Worm (Caenorhabditis elegans) whole organism, L1 larva: ENCODE results near the gene penr-1.

Source experiments
- ama-1 ChIP-seq: fragments of 150-350 bp; optimal IDR thresholded peaks from 2 replicates; lab custom pipeline; 2014
- egl-27 ChIP-seq, 2 experiments: fragments of 150-350 bp in 1 of 2; sonication (generic microtip); optimal IDR thresholded peaks; 3 replicates each; lab custom pipeline; 2017 to 2018; ENCODE audit warnings: missing biosample characterization in 2 of 2, missing genetic modification characterization in 2 of 2, missing genetic modification reagents in 2 of 2
- jun-1 ChIP-seq: fragments of 150-350 bp; optimal IDR thresholded peaks from 2 replicates; lab custom pipeline; 2014; ENCODE audit warnings: missing biosample characterization, missing genetic modification reagents, missing genetic modification characterization
- mep-1 ChIP-seq: fragments of 150-350 bp; optimal IDR thresholded peaks from 2 replicates; lab custom pipeline; 2014; ENCODE audit warnings: missing biosample characterization, missing genetic modification characterization
- nhr-11 ChIP-seq: fragments of 150-350 bp; optimal IDR thresholded peaks from 2 replicates; lab custom pipeline; 2014; ENCODE audit warnings: missing biosample characterization, missing genetic modification characterization
- nhr-237 ChIP-seq: fragments of 150-350 bp; optimal IDR thresholded peaks from 2 replicates; lab custom pipeline; 2014; ENCODE audit warnings: missing biosample characterization, missing genetic modification characterization
- skn-1 ChIP-seq: fragments of 150-350 bp; optimal IDR thresholded peaks from 2 replicates; lab custom pipeline; 2014; ENCODE audit warnings: missing biosample characterization, missing genetic modification characterization
- sptf-1 ChIP-seq: fragments of 150-350 bp; optimal IDR thresholded peaks from 2 replicates; lab custom pipeline; 2014; ENCODE audit warnings: missing biosample characterization, missing genetic modification characterization
- unc-130 ChIP-seq: fragments of 150-350 bp; optimal IDR thresholded peaks from 2 replicates; lab custom pipeline; 2017; ENCODE audit warnings: missing biosample characterization, missing genetic modification characterization, inconsistent platforms

DNA sequence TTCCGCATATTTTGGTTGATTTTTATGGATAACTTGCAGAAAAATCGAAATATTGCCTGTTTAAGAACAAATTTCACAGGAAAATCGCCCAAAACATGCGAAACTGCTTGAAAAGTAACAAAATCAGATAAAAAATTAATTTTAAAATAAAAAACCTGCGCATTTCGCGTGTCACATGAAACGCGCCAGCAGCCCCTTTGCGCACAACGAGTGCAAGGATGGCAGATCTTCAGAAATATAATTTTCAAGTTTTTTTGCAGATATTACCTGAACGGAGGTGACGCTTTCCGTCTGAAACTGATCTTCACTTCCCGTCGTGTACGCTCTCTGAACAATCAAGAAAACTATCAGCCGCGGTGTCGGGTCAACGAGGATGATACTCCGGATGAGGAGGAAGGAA is 5.7 kb downstream of the penr-1 start:
- TF ChIP-seq unc-130 (tag; lab: Kevin White, UChicago), result no peak
- no peak for TF ChIP-seq sptf-1
- TF ChIP-seq mep-1 (tag; lab: Kevin White, UChicago), result peak; percentile 75
- peak; percentile 21 for TF ChIP-seq jun-1
- no peak for TF ChIP-seq nhr-11
- peak; percentile 35 for TF ChIP-seq skn-1 (tag; lab: Kevin White, UChicago)
- no peak for TF ChIP-seq ama-1 (lab: Kevin White, UChicago)
- no peak for TF ChIP-seq egl-27 (tag; optimal IDR thresholded peaks at IDR 0.05; lab: Kevin White, UChicago)
- no peak for TF ChIP-seq nhr-237
